Worm (Caenorhabditis elegans) whole organism, young adult: ENCODE data around the gene F48G7.13.

Source experiments
- B0336.3 ChIP-seq: fragments of 200-800 bp; sonication (Bioruptor generic); IDR thresholded peaks from 2 replicates; pipeline ENCODE4 v1.3.6; 2022; ENCODE audit warnings: missing genetic modification characterization, missing compliant biosample characterization
- C17E4.6 ChIP-seq: fragments of 200-800 bp; sonication (Bioruptor generic); IDR thresholded peaks from 2 replicates; pipeline ENCODE4 v1.3.6; 2022; ENCODE audit warnings: missing genetic modification reagents, missing genetic modification characterization, missing compliant biosample characterization
- D2030.7 ChIP-seq: fragments of 200-800 bp; sonication (Bioruptor generic); IDR thresholded peaks from 2 replicates; pipeline ENCODE4 v1.3.6; 2022; ENCODE audit warnings: missing genetic modification reagents, missing genetic modification characterization, missing compliant biosample characterization
- F37B4.10 ChIP-seq: fragments of 200-800 bp; sonication (Bioruptor generic); IDR thresholded peaks from 2 replicates; pipeline ENCODE4 v1.3.6; 2022; ENCODE audit warnings: missing genetic modification characterization, missing compliant biosample characterization
- F52B5.7 ChIP-seq: sonication (generic microtip); optimal IDR thresholded peaks from 2 replicates; lab custom pipeline; 2016; ENCODE audit warnings: mild to moderate bottlenecking, missing genetic modification characterization, missing compliant biosample characterization
- Y67H2A.10 ChIP-seq: fragments of 200-800 bp; sonication (Bioruptor generic); conservative IDR thresholded peaks from 2 replicates; pipeline ENCODE4 v1.3.6; 2022; ENCODE audit warnings: missing genetic modification reagents, missing genetic modification characterization, missing compliant biosample characterization
- Y95B8A.8 ChIP-seq: fragments of 200-800 bp; sonication (Bioruptor generic); IDR thresholded peaks from 2 replicates; pipeline ENCODE4 v1.3.6; 2022; ENCODE audit warnings: missing genetic modification reagents, missing genetic modification characterization, missing compliant biosample characterization
- akir-1 ChIP-seq: fragments of 200-800 bp; sonication (Bioruptor generic); optimal IDR thresholded peaks from 2 replicates; lab custom pipeline; 2018; ENCODE audit warnings: mild to moderate bottlenecking, missing genetic modification characterization, moderate library complexity, missing compliant biosample characterization
- attf-3 ChIP-seq: fragments of 200-800 bp; sonication (Bioruptor generic); conservative IDR thresholded peaks from 2 replicates; pipeline ENCODE4 v1.3.6; 2022; ENCODE audit warnings: missing genetic modification reagents, missing genetic modification characterization, missing compliant biosample characterization
- attf-6 ChIP-seq: fragments of 200-800 bp; sonication (Bioruptor generic); IDR thresholded peaks from 2 replicates; pipeline ENCODE4 v1.3.6; 2022; ENCODE audit warnings: missing genetic modification reagents, missing genetic modification characterization, missing compliant biosample characterization
- bed-2 ChIP-seq: fragments of 200-800 bp; sonication (Bioruptor generic); IDR thresholded peaks from 2 replicates; pipeline ENCODE4 v1.3.6; 2022; ENCODE audit warnings: missing genetic modification reagents, missing genetic modification characterization, missing compliant biosample characterization
- cebp-1 ChIP-seq, 2 experiments: fragments of 200-800 bp in 1 of 2; sonication (Bioruptor generic) in 1 of 2; sonication (generic microtip) in 1 of 2; IDR thresholded peaks in 1 of 2; optimal IDR thresholded peaks in 1 of 2; 2 replicates each; pipeline versions ENCODE4 v1.3.6 to Lab custom; 2017 to 2022; ENCODE audit warnings: missing compliant biosample characterization in 2 of 2, missing genetic modification characterization in 2 of 2, mild to moderate bottlenecking in 1 of 2, missing genetic modification reagents in 1 of 2, moderate library complexity in 1 of 2
- ceh-100 ChIP-seq: fragments of 200-800 bp; sonication (Bioruptor generic); IDR thresholded peaks from 2 replicates; pipeline ENCODE4 v1.3.6; 2022; ENCODE audit warnings: missing genetic modification reagents, missing genetic modification characterization, missing compliant biosample characterization
- ceh-40 ChIP-seq: fragments of 200-800 bp; sonication (Bioruptor generic); IDR thresholded peaks from 2 replicates; pipeline ENCODE4 v1.3.6; 2022; ENCODE audit warnings: missing genetic modification characterization, missing compliant biosample characterization
- ceh-58 ChIP-seq: fragments of 200-800 bp; sonication (Bioruptor generic); IDR thresholded peaks from 2 replicates; pipeline ENCODE4 v1.3.6; 2022; ENCODE audit warnings: missing genetic modification characterization, missing compliant biosample characterization
- ceh-91 ChIP-seq: fragments of 200-800 bp; sonication (Bioruptor generic); IDR thresholded peaks from 2 replicates; pipeline ENCODE4 v1.3.6; 2022; ENCODE audit warnings: missing genetic modification reagents, missing genetic modification characterization, missing compliant biosample characterization
- efl-1 ChIP-seq: fragments of 150-350 bp; optimal IDR thresholded peaks from 2 replicates; lab custom pipeline; 2014; ENCODE audit warnings: missing biosample characterization, missing genetic modification reagents, missing genetic modification characterization
- gei-17 ChIP-seq: fragments of 200-800 bp; sonication (Bioruptor generic); optimal IDR thresholded peaks from 2 replicates; lab custom pipeline; 2018; ENCODE audit warnings: mild to moderate bottlenecking, missing genetic modification characterization, missing compliant biosample characterization
- hmg-1.2 ChIP-seq: fragments of 200-800 bp; sonication (Bioruptor generic); IDR thresholded peaks from 2 replicates; pipeline ENCODE4 v1.3.6; 2022; ENCODE audit warnings: missing genetic modification reagents, missing genetic modification characterization, missing compliant biosample characterization
- lin-40 ChIP-seq: sonication (generic microtip); optimal IDR thresholded peaks from 2 replicates; lab custom pipeline; 2016; ENCODE audit warnings: missing genetic modification characterization, mild to moderate bottlenecking, missing compliant biosample characterization, missing genotype, missing genetic modification reagents
- lsy-27 ChIP-seq: sonication (generic microtip); optimal IDR thresholded peaks from 2 replicates; lab custom pipeline; 2017; ENCODE audit warnings: missing genetic modification characterization, mild to moderate bottlenecking, missing compliant biosample characterization, antibody characterized with exemption, missing genotype, borderline replicate concordance; ENCODE audit not compliant: insufficient read depth
- madf-8 ChIP-seq: fragments of 200-800 bp; sonication (Bioruptor generic); conservative IDR thresholded peaks from 2 replicates; pipeline ENCODE4 v1.3.6; 2022; ENCODE audit warnings: missing genetic modification reagents, missing genetic modification characterization, missing compliant biosample characterization
- mel-28 ChIP-seq: sonication (generic microtip); optimal IDR thresholded peaks from 2 replicates; lab custom pipeline; 2016; ENCODE audit warnings: borderline replicate concordance, mild to moderate bottlenecking, missing genetic modification characterization, missing compliant biosample characterization
- nfya-1 ChIP-seq: sonication (generic microtip); optimal IDR thresholded peaks from 2 replicates; lab custom pipeline; 2017; ENCODE audit warnings: antibody characterized with exemption, missing compliant biosample characterization, missing genetic modification characterization, borderline replicate concordance; ENCODE audit not compliant: insufficient read depth
- nfya-2 ChIP-seq: fragments of 200-800 bp; sonication (Bioruptor generic); IDR thresholded peaks from 2 replicates; pipeline ENCODE4 v1.3.6; 2022; ENCODE audit warnings: missing genetic modification reagents, missing genetic modification characterization, missing compliant biosample characterization
- nfyb-1 ChIP-seq: fragments of 200-800 bp; sonication (Bioruptor generic); IDR thresholded peaks from 2 replicates; pipeline ENCODE4 v1.3.6; 2022; ENCODE audit warnings: missing genetic modification reagents, missing genetic modification characterization, missing compliant biosample characterization
- nhr-90 ChIP-seq: sonication (generic microtip); optimal IDR thresholded peaks from 2 replicates; lab custom pipeline; 2016; ENCODE audit warnings: missing genotype, mild to moderate bottlenecking, missing genetic modification characterization, missing compliant biosample characterization
- rcor-1 ChIP-seq: fragments of 200-800 bp; sonication (Bioruptor generic); IDR thresholded peaks from 2 replicates; pipeline ENCODE4 v1.3.6; 2022; ENCODE audit warnings: missing genetic modification reagents, missing genetic modification characterization, missing compliant biosample characterization
- repo-1 ChIP-seq: sonication (generic microtip); optimal IDR thresholded peaks from 2 replicates; lab custom pipeline; 2017; ENCODE audit warnings: mild to moderate bottlenecking, missing genetic modification characterization, missing compliant biosample characterization
- rpc-1 ChIP-seq, 2 experiments: fragments of 150-350 bp in 1 of 2; sonication (generic microtip) in 1 of 2; optimal IDR thresholded peaks; 2 replicates each; lab custom pipeline; 2014 to 2018; ENCODE audit warnings: missing biosample characterization in 1 of 2, missing genetic modification characterization in 1 of 2, missing genetic modification reagents in 1 of 2, missing genotype in 1 of 2
- snpc-1.1 ChIP-seq: sonication (generic microtip); optimal IDR thresholded peaks from 2 replicates; lab custom pipeline; 2017; ENCODE audit warnings: missing genetic modification characterization, mild to moderate bottlenecking, missing compliant biosample characterization, antibody characterized with exemption, moderate library complexity, missing genotype, missing genetic modification reagents; ENCODE audit not compliant: insufficient read depth
- snpc-1.3 ChIP-seq: sonication (generic microtip); optimal IDR thresholded peaks from 2 replicates; lab custom pipeline; 2017; ENCODE audit warnings: missing genetic modification characterization, mild to moderate bottlenecking, missing compliant biosample characterization, antibody characterized with exemption, moderate library complexity, missing genotype, missing genetic modification reagents; ENCODE audit not compliant: insufficient read depth
- unc-130 ChIP-seq: sonication (generic microtip); optimal IDR thresholded peaks from 2 replicates; lab custom pipeline; 2016; ENCODE audit warnings: missing genetic modification reagents, missing genetic modification characterization, missing compliant biosample characterization
- unc-62 ChIP-seq: fragments of 150-350 bp; optimal IDR thresholded peaks from 2 replicates; lab custom pipeline; 2014; ENCODE audit warnings: missing biosample characterization, missing genetic modification reagents, missing genetic modification characterization
- zfh-2 ChIP-seq: fragments of 200-800 bp; sonication (Bioruptor generic); conservative IDR thresholded peaks from 2 replicates; pipeline ENCODE4 v1.3.6; 2022; ENCODE audit warnings: missing genetic modification reagents, missing genetic modification characterization, missing compliant biosample characterization
- ztf-22 ChIP-seq: fragments of 200-800 bp; sonication (Bioruptor generic); optimal IDR thresholded peaks from 2 replicates; lab custom pipeline; 2018; ENCODE audit warnings: mild to moderate bottlenecking, missing genetic modification characterization, moderate library complexity, missing compliant biosample characterization
- ztf-25 ChIP-seq: fragments of 200-800 bp; sonication (Bioruptor generic); IDR thresholded peaks from 2 replicates; pipeline ENCODE4 v1.3.6; 2022; ENCODE audit warnings: missing genetic modification reagents, missing genetic modification characterization, missing compliant biosample characterization
- ztf-28 ChIP-seq: fragments of 200-800 bp; sonication (Bioruptor generic); IDR thresholded peaks from 2 replicates; pipeline ENCODE4 v1.3.6; 2022; ENCODE audit warnings: missing genetic modification reagents, missing genetic modification characterization, missing compliant biosample characterization
- ztf-3 ChIP-seq: fragments of 200-800 bp; sonication (Bioruptor generic); optimal IDR thresholded peaks from 2 replicates; lab custom pipeline; 2018; ENCODE audit warnings: mild to moderate bottlenecking, missing genetic modification characterization, missing compliant biosample characterization
- ztf-6 ChIP-seq: fragments of 200-800 bp; sonication (Bioruptor generic); IDR thresholded peaks from 2 replicates; pipeline ENCODE4 v1.3.6; 2022; ENCODE audit warnings: missing genetic modification reagents, missing genetic modification characterization, missing compliant biosample characterization

Gene F48G7.13

ce11 chrV:619054-619453 is 3.7 kb downstream of the F48G7.13 start, which contains the start of gene F48G7.4 (continued):
- TF ChIP-seq ztf-3 (no peak), C17E4.6 (GFP tag; lab: Robert Waterston, UW) (no peak), Y95B8A.8 (no peak), B0336.3 (GFP tag; lab: Robert Waterston, UW) (no peak), rpc-1 (optimal IDR thresholded peaks at IDR 0.05; lab: Kevin White, UChicago) (no peak), rpc-1 (tag; optimal IDR thresholded peaks at IDR 0.05; lab: Kevin White, UChicago) (no peak), hmg-1.2 (peak; percentile 89)

DNA sequence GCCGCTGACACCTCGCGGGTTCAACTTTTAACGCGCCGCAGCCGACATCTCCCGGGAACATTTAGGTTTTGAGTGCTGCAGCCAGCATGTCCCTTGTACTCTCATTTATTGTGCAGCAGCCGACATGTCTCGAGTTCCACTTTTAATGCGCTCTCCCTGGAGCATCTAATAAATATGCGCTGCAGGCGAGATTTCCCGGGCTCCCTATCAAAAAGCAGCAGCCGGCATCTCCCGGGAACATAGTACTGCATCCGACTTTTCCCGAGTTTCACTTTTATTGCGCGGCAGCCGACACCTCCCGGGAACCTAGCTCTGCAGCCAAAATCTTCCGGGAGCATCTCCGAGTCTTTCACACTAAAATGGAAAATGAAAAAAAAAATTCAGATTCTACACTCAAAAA is 5.6 kb downstream of the F48G7.13 start:
- TF ChIP-seq ztf-22 (GFP tag; lab: Kevin White, UChicago) (no peak), madf-8 (GFP tag; lab: Robert Waterston, UW) (no peak), unc-62 (GFP tag; lab: Kevin White, UChicago) (no peak), zfh-2 (GFP tag; lab: Robert Waterston, UW) (peak; percentile 51; the same call in 1 of the 2 replicates), gei-17 (no peak)

DNA sequence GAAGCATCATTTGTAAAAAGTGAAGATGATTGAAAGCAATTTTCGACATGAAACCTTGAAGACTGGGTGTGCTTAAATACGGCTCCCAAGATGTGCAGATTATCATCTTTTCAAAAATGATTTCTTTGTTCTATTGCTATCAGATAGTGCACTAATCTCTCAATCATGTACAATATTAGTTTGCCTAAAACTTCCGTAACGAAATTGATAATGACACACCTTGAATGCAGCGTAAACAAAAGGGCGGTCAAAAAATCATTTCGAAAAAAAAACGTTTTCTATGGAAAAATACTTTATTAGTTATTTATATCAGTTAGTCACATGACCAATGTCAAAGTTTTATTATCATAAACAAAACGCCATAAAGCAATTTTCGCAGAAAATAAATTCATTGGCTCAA is 7.5 kb downstream of the F48G7.13 start, which contains the start of gene F48G7.5:
Gene F48G7.5 (minus strand): TSS at position 34 of the 400 bp plus-strand sequence.
- no peak for TF ChIP-seq rcor-1 (GFP tag; lab: Robert Waterston, UW)
- TF ChIP-seq nhr-90 (tag; lab: Kevin White, UChicago), result no peak
- no peak for TF ChIP-seq ztf-25 (GFP tag; lab: Robert Waterston, UW)
- TF ChIP-seq mel-28 (tag; lab: Kevin White, UChicago), result no peak
- no peak for TF ChIP-seq B0336.3 (GFP tag; lab: Robert Waterston, UW)
- TF ChIP-seq attf-3 (GFP tag; lab: Robert Waterston, UW), result no peak
- no peak for TF ChIP-seq F37B4.10 (GFP tag; lab: Robert Waterston, UW)
- no peak for TF ChIP-seq ceh-100 (GFP tag; lab: Robert Waterston, UW)
- TF ChIP-seq ztf-3, result no peak
- no peak for TF ChIP-seq gei-17
- TF ChIP-seq F52B5.7 (tag; lab: Kevin White, UChicago), result no peak
- TF ChIP-seq ceh-91 (GFP tag; lab: Robert Waterston, UW), result no peak
- no peak for TF ChIP-seq ztf-6 (GFP tag; lab: Robert Waterston, UW)
- no peak for TF ChIP-seq ceh-40 (GFP tag; lab: Robert Waterston, UW)
- no peak for TF ChIP-seq nfya-2
- no peak for TF ChIP-seq cebp-1 (GFP tag; IDR thresholded peaks at IDR 0.05; lab: Robert Waterston, UW)
- no peak for TF ChIP-seq cebp-1 (tag; optimal IDR thresholded peaks at IDR 0.05; lab: Kevin White, UChicago)
- TF ChIP-seq efl-1, result no peak
- no peak for TF ChIP-seq snpc-1.1
- no peak for TF ChIP-seq akir-1
- no peak for TF ChIP-seq lsy-27

ce11 chrV:624922-625321 is 9.5 kb downstream of the F48G7.13 start, which contains the start of gene srt-17:
Gene srt-17 (minus strand): TSS chrV:625022.
- TF ChIP-seq unc-130 (GFP tag; lab: Kevin White, UChicago) (no peak), nfyb-1 (GFP tag; lab: Robert Waterston, UW) (no peak), rpc-1 (optimal IDR thresholded peaks at IDR 0.05; lab: Kevin White, UChicago) (no peak), rpc-1 (tag; optimal IDR thresholded peaks at IDR 0.05; lab: Kevin White, UChicago) (no peak)

- TF ChIP-seq Y67H2A.10 (GFP tag; lab: Robert Waterston, UW) (no peak), akir-1 (no peak), repo-1 (no peak), ceh-100 (GFP tag; lab: Robert Waterston, UW) (no peak), lsy-27 (no peak), lin-40 (tag; lab: Kevin White, UChicago) (no peak), bed-2 (GFP tag; lab: Robert Waterston, UW) (no peak), ceh-58 (GFP tag; lab: Robert Waterston, UW) (no peak), rcor-1 (GFP tag; lab: Robert Waterston, UW) (no peak), nfyb-1 (GFP tag; lab: Robert Waterston, UW) (no peak), ztf-3 (no peak), nfya-1 (tag; lab: Kevin White, UChicago) (no peak), attf-6 (GFP tag; lab: Robert Waterston, UW) (no peak), D2030.7 (GFP tag; lab: Robert Waterston, UW) (no peak), snpc-1.3 (tag; lab: Kevin White, UChicago) (no peak), ztf-28 (GFP tag; lab: Robert Waterston, UW) (no peak)
These were observed 10.9 kb downstream of the F48G7.13 start, which contains the start of gene F48G7.7 for ce11 chrV:626321-626720. Gene F48G7.7 (minus strand): TSS chrV:626421.
